Fruit fly (Drosophila melanogaster) whole organism, embryonic: Measurements from ENCODE around the gene Mdh1.
A peak's percentile ranks its signal among the peaks of the same experiment; 100 is the strongest.

Experiments
- Abd-B ChIP-seq: fragments of 200-800 bp; sonication (Bioruptor generic); optimal IDR thresholded peaks from 2 replicates; lab custom pipeline; 2018; ENCODE audit warnings: missing biosample characterization, mild to moderate bottlenecking, missing genetic modification characterization, moderate library complexity
- Aef1 ChIP-seq: fragments of 200-800 bp; sonication (Bioruptor generic); IDR thresholded peaks from 3 replicates; pipeline ENCODE4 v1.3.6; 2022; ENCODE audit warnings: missing biosample characterization, missing genetic modification characterization
- Atf6 ChIP-seq: fragments of 200-800 bp; sonication (Bioruptor generic); IDR thresholded peaks from 2 replicates; pipeline ENCODE4 v1.3.6; 2022; ENCODE audit warnings: missing biosample characterization, missing genetic modification characterization
- CG1024 ChIP-seq: fragments of 200-800 bp; sonication (Bioruptor generic); IDR thresholded peaks from 2 replicates; pipeline ENCODE4 v1.3.6; 2022; ENCODE audit warnings: missing biosample characterization, missing genetic modification characterization
- CG10267 ChIP-seq: fragments of 200-800 bp; sonication (Bioruptor generic); optimal IDR thresholded peaks from 2 replicates; lab custom pipeline; 2018; ENCODE audit warnings: missing biosample characterization, mild to moderate bottlenecking, missing genetic modification characterization, moderate library complexity
- CG11560 ChIP-seq: fragments of 200-800 bp; sonication (Bioruptor generic); IDR thresholded peaks from 3 replicates; pipeline ENCODE4 v1.3.6; 2022; ENCODE audit warnings: missing biosample characterization, missing genetic modification characterization
- CG11696 ChIP-seq: fragments of 200-800 bp; sonication (Bioruptor generic); IDR thresholded peaks from 2 replicates; pipeline ENCODE4 v1.3.6; 2022; ENCODE audit warnings: missing biosample characterization, missing genetic modification characterization
- CG14710 ChIP-seq: fragments of 200-800 bp; sonication (Bioruptor generic); optimal IDR thresholded peaks from 3 replicates; lab custom pipeline; 2019; ENCODE audit warnings: missing biosample characterization, mild to moderate bottlenecking, missing genetic modification characterization, moderate library complexity
- CG15514 ChIP-seq: fragments of 200-800 bp; sonication (Bioruptor generic); optimal IDR thresholded peaks from 3 replicates; lab custom pipeline; 2017; ENCODE audit warnings: missing biosample characterization, missing genetic modification characterization, mild to moderate bottlenecking, moderate library complexity, missing genetic modification reagents
- CG17359 ChIP-seq: fragments of 200-800 bp; sonication (Bioruptor generic); optimal IDR thresholded peaks from 3 replicates; lab custom pipeline; 2018; ENCODE audit warnings: missing biosample characterization, mild to moderate bottlenecking, missing genetic modification characterization, moderate library complexity
- CG30020 ChIP-seq: fragments of 200-800 bp; optimal IDR thresholded peaks from 2 replicates; lab custom pipeline; 2019; ENCODE audit warnings: missing biosample characterization, mild to moderate bottlenecking, missing genetic modification characterization, moderate library complexity
- CG31224 ChIP-seq: fragments of 200-800 bp; sonication (Bioruptor generic); IDR thresholded peaks from 2 replicates; pipeline ENCODE4 v1.3.6; 2022; ENCODE audit warnings: missing biosample characterization, missing genetic modification characterization
- CG31388 ChIP-seq: fragments of 200-800 bp; sonication (Bioruptor generic); optimal IDR thresholded peaks from 2 replicates; lab custom pipeline; 2016; ENCODE audit warnings: missing biosample characterization, missing genetic modification characterization
- CG34422 ChIP-seq: fragments of 200-800 bp; sonication (Bioruptor generic); IDR thresholded peaks from 3 replicates; pipeline ENCODE4 v1.3.6; 2022; ENCODE audit warnings: missing biosample characterization, missing genetic modification characterization
- CG3995 ChIP-seq: fragments of 200-800 bp; sonication (Bioruptor generic); optimal IDR thresholded peaks from 3 replicates; lab custom pipeline; 2016; ENCODE audit warnings: missing biosample characterization, missing genetic modification characterization
- CG4360 ChIP-seq: fragments of 200-800 bp; sonication (Bioruptor generic); IDR thresholded peaks from 2 replicates; pipeline ENCODE4 v1.3.6; 2022; ENCODE audit warnings: missing biosample characterization, missing genetic modification characterization
- CG43689 ChIP-seq: fragments of 200-800 bp; sonication (Bioruptor generic); IDR thresholded peaks from 2 replicates; pipeline ENCODE4 v1.3.6; 2022; ENCODE audit warnings: missing biosample characterization, missing genetic modification characterization
- CG4617 ChIP-seq: fragments of 200-800 bp; sonication (Bioruptor generic); optimal IDR thresholded peaks from 3 replicates; lab custom pipeline; 2016; ENCODE audit warnings: missing biosample characterization, missing genetic modification characterization, borderline replicate concordance
- CG4820 ChIP-seq: fragments of 200-800 bp; sonication (Bioruptor generic); optimal IDR thresholded peaks from 3 replicates; lab custom pipeline; 2016; ENCODE audit warnings: missing biosample characterization, missing genetic modification characterization
- CG5953 ChIP-seq: fragments of 200-800 bp; sonication (Bioruptor generic); IDR thresholded peaks from 2 replicates; pipeline ENCODE4 v1.3.6; 2022; ENCODE audit warnings: missing biosample characterization, missing genetic modification characterization
- CG8924 ChIP-seq: fragments of 200-800 bp; optimal IDR thresholded peaks from 3 replicates; lab custom pipeline; 2019; ENCODE audit warnings: missing biosample characterization, mild to moderate bottlenecking, missing genetic modification characterization, moderate library complexity
- Dip2 ChIP-seq: fragments of 200-800 bp; sonication (Bioruptor generic); IDR thresholded peaks from 2 replicates; pipeline ENCODE4 v1.3.6; 2022; ENCODE audit warnings: missing biosample characterization, missing genetic modification characterization
- Dp ChIP-seq: fragments of 200-800 bp; sonication (Bioruptor generic); optimal IDR thresholded peaks from 2 replicates; lab custom pipeline; 2018; ENCODE audit warnings: missing biosample characterization, mild to moderate bottlenecking, missing genetic modification characterization, moderate library complexity
- Eip74EF ChIP-seq, 2 experiments: fragments of 200-800 bp in 1 of 2; fragments of >200 bp in 1 of 2; sonication (Bioruptor generic) in 1 of 2; optimal IDR thresholded peaks; 2 replicates each; lab custom pipeline; 2017 to 2019; ENCODE audit warnings: missing biosample characterization in 2 of 2, missing genetic modification characterization in 2 of 2, mild to moderate bottlenecking in 1 of 2, moderate library complexity in 1 of 2
- MESR4 ChIP-seq: fragments of 200-800 bp; sonication (Bioruptor generic); optimal IDR thresholded peaks from 2 replicates; lab custom pipeline; 2018; ENCODE audit warnings: missing biosample characterization, mild to moderate bottlenecking, missing genetic modification characterization, moderate library complexity
- Meics ChIP-seq: fragments of 200-800 bp; sonication (Bioruptor generic); optimal IDR thresholded peaks from 2 replicates; lab custom pipeline; 2017; ENCODE audit warnings: missing biosample characterization, mild to moderate bottlenecking, missing genetic modification characterization
- Myb ChIP-seq: fragments of 200-800 bp; sonication (Bioruptor generic); optimal IDR thresholded peaks from 2 replicates; lab custom pipeline; 2016; ENCODE audit warnings: missing biosample characterization, missing genetic modification characterization
- NK7.1 ChIP-seq: fragments of 200-800 bp; sonication (Bioruptor generic); optimal IDR thresholded peaks from 3 replicates; lab custom pipeline; 2016; ENCODE audit warnings: missing biosample characterization, missing genetic modification characterization
- Nf-YC ChIP-seq: fragments of 200-800 bp; optimal IDR thresholded peaks from 3 replicates; lab custom pipeline; 2019; ENCODE audit warnings: missing biosample characterization, mild to moderate bottlenecking, missing genetic modification characterization, moderate library complexity
- Ptx1 ChIP-seq: fragments of 200-800 bp; sonication (Bioruptor generic); IDR thresholded peaks from 2 replicates; pipeline ENCODE4 v1.3.6; 2022; ENCODE audit warnings: missing biosample characterization, missing genetic modification characterization
- Ravus ChIP-seq: fragments of 200-800 bp; sonication (Bioruptor generic); IDR thresholded peaks from 2 replicates; pipeline ENCODE4 v1.3.6; 2022; ENCODE audit warnings: missing biosample characterization, missing genetic modification characterization
- cas ChIP-seq: fragments of 200-800 bp; sonication (Bioruptor generic); IDR thresholded peaks from 2 replicates; pipeline ENCODE4 v1.3.6; 2022; ENCODE audit warnings: missing biosample characterization, missing genetic modification characterization
- dmrt11E ChIP-seq: fragments of 200-800 bp; sonication (Bioruptor generic); optimal IDR thresholded peaks from 3 replicates; lab custom pipeline; 2018; ENCODE audit warnings: missing biosample characterization, mild to moderate bottlenecking, missing genetic modification characterization, moderate library complexity
- ems ChIP-seq: fragments of 200-800 bp; sonication (Bioruptor generic); optimal IDR thresholded peaks from 3 replicates; lab custom pipeline; 2016; ENCODE audit warnings: missing biosample characterization, missing genetic modification characterization
- jing ChIP-seq: fragments of 200-800 bp; sonication (Bioruptor generic); optimal IDR thresholded peaks from 2 replicates; lab custom pipeline; 2018; ENCODE audit warnings: missing biosample characterization, mild to moderate bottlenecking, missing genetic modification characterization
- jumu ChIP-seq: fragments of 200-800 bp; sonication (Bioruptor generic); optimal IDR thresholded peaks from 3 replicates; lab custom pipeline; 2016; ENCODE audit warnings: missing biosample characterization, missing genetic modification characterization
- nerfin-1 ChIP-seq: fragments of 200-800 bp; sonication (Bioruptor generic); optimal IDR thresholded peaks from 3 replicates; lab custom pipeline; 2019; ENCODE audit warnings: missing biosample characterization, mild to moderate bottlenecking, missing genetic modification characterization, moderate library complexity
- onecut ChIP-seq: fragments of 200-800 bp; sonication (Bioruptor generic); IDR thresholded peaks from 2 replicates; pipeline ENCODE4 v1.3.6; 2022; ENCODE audit warnings: missing biosample characterization, missing genetic modification characterization
- peb ChIP-seq: fragments of 200-800 bp; sonication (Bioruptor generic); IDR thresholded peaks from 2 replicates; pipeline ENCODE4 v1.3.6; 2022; ENCODE audit warnings: missing biosample characterization, missing genetic modification characterization
- phol ChIP-seq: fragments of 200-800 bp; sonication (Bioruptor generic); optimal IDR thresholded peaks from 3 replicates; lab custom pipeline; 2018; ENCODE audit warnings: missing biosample characterization, mild to moderate bottlenecking, missing genetic modification characterization, moderate library complexity
- pzg ChIP-seq: fragments of 200-800 bp; sonication (Bioruptor generic); optimal IDR thresholded peaks from 3 replicates; lab custom pipeline; 2018; ENCODE audit warnings: missing biosample characterization, mild to moderate bottlenecking, missing genetic modification characterization, moderate library complexity
- repo ChIP-seq: fragments of 200-800 bp; sonication (Bioruptor generic); optimal IDR thresholded peaks from 2 replicates; lab custom pipeline; 2016; ENCODE audit warnings: missing biosample characterization, missing genetic modification characterization
- row ChIP-seq: fragments of 200-800 bp; sonication (Bioruptor generic); IDR thresholded peaks from 3 replicates; pipeline ENCODE4 v1.3.6; 2022; ENCODE audit warnings: missing biosample characterization, missing genetic modification characterization
- scrt ChIP-seq: fragments of 200-800 bp; sonication (Bioruptor generic); optimal IDR thresholded peaks from 2 replicates; lab custom pipeline; 2018; ENCODE audit warnings: missing biosample characterization, mild to moderate bottlenecking, missing genetic modification characterization, moderate library complexity
- slbo ChIP-seq: fragments of 200-800 bp; sonication (Bioruptor generic); IDR thresholded peaks from 2 replicates; pipeline ENCODE4 v1.3.6; 2022; ENCODE audit warnings: missing biosample characterization, missing genetic modification characterization
- sr ChIP-seq: fragments of 200-800 bp; sonication (Bioruptor generic); IDR thresholded peaks from 3 replicates; pipeline ENCODE4 v1.3.6; 2022; ENCODE audit warnings: missing biosample characterization, missing genetic modification characterization
- ssp ChIP-seq: fragments of 200-800 bp; sonication (Bioruptor generic); IDR thresholded peaks from 2 replicates; pipeline ENCODE4 v1.3.6; 2022; ENCODE audit warnings: missing biosample characterization, missing genetic modification characterization
- trem ChIP-seq: fragments of 200-800 bp; optimal IDR thresholded peaks from 3 replicates; lab custom pipeline; 2019; ENCODE audit warnings: missing biosample characterization, mild to moderate bottlenecking, missing genetic modification characterization, moderate library complexity

The Mdh1 gene

DNA sequence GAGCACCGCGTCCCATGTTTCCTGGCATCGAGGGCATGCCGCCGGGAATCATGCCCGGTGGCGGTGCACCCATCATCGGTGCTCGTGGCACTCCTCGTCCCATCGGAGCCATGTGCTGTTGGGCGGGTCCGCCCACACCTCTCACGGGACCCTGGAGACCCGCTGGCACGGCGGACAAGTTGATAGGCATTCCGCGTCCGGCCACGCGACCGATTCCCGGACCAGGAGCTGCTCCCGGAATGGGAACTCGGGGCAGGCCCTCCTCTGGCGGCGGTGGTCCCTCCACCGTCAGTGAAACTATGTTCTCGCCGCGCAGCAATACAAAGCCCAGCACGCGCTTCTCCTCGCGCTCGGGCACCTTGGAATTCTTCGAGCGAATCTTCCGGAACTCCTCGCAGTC, 29.5 kb upstream of the Mdh1 start (continued):
- TF ChIP-seq CG4360 (GFP tag; lab: Robert Waterston, UW) (no peak), repo (no peak), CG31224 (GFP tag; lab: Robert Waterston, UW) (no peak), Nf-YC (tag; lab: Kevin White, UChicago) (no peak), MESR4 (GFP tag; lab: Kevin White, UChicago) (no peak), sr (no peak), NK7.1 (GFP tag; lab: Kevin White, UChicago) (no peak), jing (GFP tag; lab: Kevin White, UChicago) (no peak), CG11560 (tag; lab: Robert Waterston, UW) (peak; percentile 43; the same call in 1 of the 3 replicates), CG3995 (GFP tag; lab: Kevin White, UChicago) (no peak), CG11696 (GFP tag; lab: Robert Waterston, UW) (no peak), CG5953 (GFP tag; lab: Robert Waterston, UW) (0 out of 2 replicates have a peak, but pooled peaks have one; percentile 12), CG17359 (tag; lab: Kevin White, UChicago) (no peak), pzg (no peak), CG34422 (GFP tag; lab: Robert Waterston, UW) (no peak), Myb (no peak), CG10267 (no peak), Meics (GFP tag; lab: Kevin White, UChicago) (no peak), Ravus (GFP tag; lab: Robert Waterston, UW) (no peak), scrt (GFP tag; lab: Kevin White, UChicago) (no peak), peb (GFP tag; lab: Robert Waterston, UW) (no peak)

DNA sequence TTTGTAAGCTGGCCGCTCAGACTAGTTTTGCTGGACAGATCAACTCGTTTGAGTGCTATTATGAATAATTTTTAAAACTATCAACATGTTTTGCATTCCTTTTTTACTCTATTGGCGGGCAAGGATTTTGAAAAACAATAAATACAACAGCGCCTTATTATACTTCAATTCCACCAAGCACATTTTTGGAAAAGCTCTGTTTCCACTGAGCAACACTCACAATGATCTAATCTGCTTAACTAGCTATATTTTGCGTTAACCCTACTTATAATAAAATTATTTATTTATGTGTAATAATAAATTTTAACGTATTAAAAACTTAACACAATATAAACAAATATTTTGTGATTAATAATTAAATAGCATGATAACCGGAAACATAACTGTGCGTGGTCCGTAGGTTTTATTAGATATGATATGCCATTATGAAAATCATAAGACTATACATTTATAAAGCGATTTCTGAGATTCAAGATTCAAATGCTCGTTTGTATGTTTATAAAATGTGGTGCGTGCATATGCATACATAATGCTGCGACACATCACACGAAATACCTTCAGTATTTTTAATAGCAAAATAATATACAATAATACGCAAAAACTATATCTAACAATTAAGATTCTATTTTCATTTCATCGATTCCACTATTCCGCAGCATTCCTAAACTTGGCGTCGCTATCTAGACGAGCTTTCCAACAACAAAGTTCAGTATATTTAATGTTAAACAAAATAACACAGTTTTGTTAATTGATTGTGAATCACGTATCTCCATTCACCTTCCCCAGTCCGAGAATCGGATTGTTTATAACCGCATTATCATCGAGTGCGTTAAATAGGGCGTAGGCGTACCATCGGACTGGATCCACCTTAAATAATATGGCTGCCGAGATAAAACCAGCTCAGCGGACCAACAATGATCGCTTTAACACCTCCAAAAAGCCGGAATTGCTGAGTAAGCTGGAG, 26.8 kb upstream of the Mdh1 start, which contains the start of the genes pie and Wdfy2:
Gene pie (minus strand): TSS at position 138 of the 964 bp plus-strand sequence.
Gene Wdfy2 (plus strand): TSS at position 649 of the 964 bp plus-strand sequence.
- TF ChIP-seq CG30020 (tag; lab: Kevin White, UChicago) (peak; percentile 97), Aef1 (GFP tag; lab: Robert Waterston, UW) (peak; percentile 29; the same call in 1 of the 3 replicates), CG1024 (GFP tag; lab: Robert Waterston, UW) (peak; percentile 89), CG43689 (GFP tag; lab: Robert Waterston, UW) (no peak), Ptx1 (0 out of 2 replicates have a peak, but pooled peaks have one; percentile 28), Abd-B (GFP tag; lab: Kevin White, UChicago) (peak; percentile 50), CG4617 (GFP tag; lab: Kevin White, UChicago) (peak; percentile 29), dmrt11E (peak; percentile 8), row (GFP tag; lab: Robert Waterston, UW) (peak; percentile 77), MESR4 (GFP tag; lab: Kevin White, UChicago) (peak; percentile 67), cas (GFP tag; lab: Robert Waterston, UW) (no peak), nerfin-1 (tag; lab: Kevin White, UChicago) (peak; percentile 2), Eip74EF (GFP tag; optimal IDR thresholded peaks at IDR 0.05; lab: Kevin White, UChicago) (peak in 1 of 2 experiments; percentile 88), CG8924 (tag; lab: Kevin White, UChicago) (peak; percentile 10), Nf-YC (tag; lab: Kevin White, UChicago) (peak; percentile 1), Dp (GFP tag; lab: Kevin White, UChicago) (peak; percentile 73), CG15514 (peak; percentile 22), CG14710 (tag; lab: Kevin White, UChicago) (peak; percentile 39), ssp (GFP tag; lab: Robert Waterston, UW) (peak; percentile 97), CG4820 (no peak), trem (tag; lab: Kevin White, UChicago) (peak; percentile 4), CG31388 (GFP tag; lab: Kevin White, UChicago) (no peak), Dip2 (GFP tag; lab: Robert Waterston, UW) (no peak), onecut (GFP tag; lab: Robert Waterston, UW) (no peak), slbo (GFP tag; lab: Robert Waterston, UW) (0 out of 2 replicates have a peak, but pooled peaks have one; percentile 22), jumu (GFP tag; lab: Kevin White, UChicago) (no peak), ems (GFP tag; lab: Kevin White, UChicago) (no peak), phol (tag; lab: Kevin White, UChicago) (peak; percentile 39), Atf6 (no peak)
